Worm (Caenorhabditis elegans) whole organism, late embryonic: Measurements from ENCODE around the gene AH6.17.

Source experiments
- T23F11.4 ChIP-seq: fragments of 200-800 bp; sonication (Bioruptor generic); optimal IDR thresholded peaks from 2 replicates; lab custom pipeline; 2018; ENCODE audit warnings: mild to moderate bottlenecking, missing genetic modification characterization, missing compliant biosample characterization
- ama-1 ChIP-seq: fragments of 150-350 bp; optimal IDR thresholded peaks from 2 replicates; lab custom pipeline; 2014
- ceh-18 ChIP-seq: sonication (generic microtip); optimal IDR thresholded peaks from 2 replicates; lab custom pipeline; 2016; ENCODE audit warnings: missing genetic modification characterization, missing compliant biosample characterization
- ceh-22 ChIP-seq: sonication (generic microtip); optimal IDR thresholded peaks from 2 replicates; lab custom pipeline; 2017; ENCODE audit warnings: missing biosample characterization, missing genetic modification characterization
- ceh-31 ChIP-seq: sonication (generic microtip); optimal IDR thresholded peaks from 2 replicates; lab custom pipeline; 2016; ENCODE audit warnings: missing genetic modification characterization, missing compliant biosample characterization
- dmd-4 ChIP-seq: sonication (generic microtip); optimal IDR thresholded peaks from 2 replicates; lab custom pipeline; 2016; ENCODE audit warnings: borderline replicate concordance, missing genetic modification characterization, missing compliant biosample characterization
- dve-1 ChIP-seq: sonication (generic microtip); optimal IDR thresholded peaks from 2 replicates; lab custom pipeline; 2017; ENCODE audit warnings: antibody characterized with exemption, mild to moderate bottlenecking, missing genetic modification characterization, missing compliant biosample characterization
- odd-2 ChIP-seq: sonication (generic microtip); optimal IDR thresholded peaks from 2 replicates; lab custom pipeline; 2017; ENCODE audit warnings: antibody characterized with exemption, mild to moderate bottlenecking, missing genetic modification characterization, missing compliant biosample characterization
- pat-9 ChIP-seq: fragments of 200-800 bp; sonication (Bioruptor generic); optimal IDR thresholded peaks from 2 replicates; lab custom pipeline; 2018; ENCODE audit warnings: mild to moderate bottlenecking, missing genetic modification characterization, moderate library complexity, missing compliant biosample characterization
- pha-4 ChIP-seq: fragments of 150-350 bp; optimal IDR thresholded peaks from 2 replicates; lab custom pipeline; 2018; ENCODE audit warnings: missing biosample characterization, missing genetic modification reagents, missing genetic modification characterization
- sdc-2 ChIP-seq: sonication (generic microtip); optimal IDR thresholded peaks from 2 replicates; lab custom pipeline; 2016; ENCODE audit warnings: missing genotype, missing genetic modification characterization, missing compliant biosample characterization

DNA sequence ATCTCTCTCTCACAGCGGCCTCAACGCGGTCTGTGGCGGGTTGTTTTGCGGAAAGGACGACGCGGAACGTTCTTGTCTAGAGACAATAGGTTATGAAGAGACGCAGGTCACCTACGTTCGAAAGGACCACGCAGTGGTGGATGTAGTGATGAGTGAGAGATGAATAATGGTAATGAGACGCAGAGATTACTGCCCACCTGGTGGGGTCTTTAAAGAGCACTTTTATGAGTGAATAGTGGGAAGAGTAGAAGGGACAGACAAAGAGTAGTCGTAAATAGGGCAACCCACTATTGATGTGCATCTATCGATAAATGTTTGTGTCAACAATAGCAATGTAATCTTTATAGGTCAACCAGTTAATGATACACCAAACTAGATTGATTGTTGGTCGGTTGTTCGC, 31.9 kb upstream of the AH6.17 start:
- TF ChIP-seq T23F11.4 (GFP tag; lab: Kevin White, UChicago): no peak
- no peak for TF ChIP-seq pat-9 (tag; lab: Kevin White, UChicago)
- TF ChIP-seq odd-2 (tag; lab: Kevin White, UChicago): no peak
- TF ChIP-seq ceh-22 (tag; lab: Kevin White, UChicago): peak; percentile 29
- TF ChIP-seq sdc-2 (tag; lab: Kevin White, UChicago): no peak
- TF ChIP-seq ceh-18 (tag; lab: Kevin White, UChicago): no peak
- TF ChIP-seq dve-1 (tag; lab: Kevin White, UChicago): no peak
- no peak for TF ChIP-seq ama-1
- no peak for TF ChIP-seq pha-4 (tag; lab: Kevin White, UChicago)
- TF ChIP-seq dmd-4 (tag; lab: Kevin White, UChicago): no peak
- peak; percentile 29 for TF ChIP-seq ceh-31
